Fruit fly (Drosophila melanogaster) whole organism: ENCODE results near the gene CG9393.
A peak's percentile ranks its signal among the peaks of the same experiment; 100 is the strongest.

Experiments used
- Dll ChIP-seq: fragments of >200 bp; optimal IDR thresholded peaks from 2 replicates; lab custom pipeline; 2017
- EcR ChIP-seq, 2 experiments: fragments of >200 bp; optimal IDR thresholded peaks; 2 replicates each; lab custom pipeline; 2017; ENCODE audit warnings: missing biosample characterization in 2 of 2, missing genetic modification characterization in 2 of 2, missing genetic modification reagents in 2 of 2
- pan ChIP-seq: fragments of >200 bp; optimal IDR thresholded peaks from 2 replicates; lab custom pipeline; 2017
- psq ChIP-seq: fragments of >200 bp; optimal IDR thresholded peaks from 2 replicates; lab custom pipeline; 2017

DNA sequence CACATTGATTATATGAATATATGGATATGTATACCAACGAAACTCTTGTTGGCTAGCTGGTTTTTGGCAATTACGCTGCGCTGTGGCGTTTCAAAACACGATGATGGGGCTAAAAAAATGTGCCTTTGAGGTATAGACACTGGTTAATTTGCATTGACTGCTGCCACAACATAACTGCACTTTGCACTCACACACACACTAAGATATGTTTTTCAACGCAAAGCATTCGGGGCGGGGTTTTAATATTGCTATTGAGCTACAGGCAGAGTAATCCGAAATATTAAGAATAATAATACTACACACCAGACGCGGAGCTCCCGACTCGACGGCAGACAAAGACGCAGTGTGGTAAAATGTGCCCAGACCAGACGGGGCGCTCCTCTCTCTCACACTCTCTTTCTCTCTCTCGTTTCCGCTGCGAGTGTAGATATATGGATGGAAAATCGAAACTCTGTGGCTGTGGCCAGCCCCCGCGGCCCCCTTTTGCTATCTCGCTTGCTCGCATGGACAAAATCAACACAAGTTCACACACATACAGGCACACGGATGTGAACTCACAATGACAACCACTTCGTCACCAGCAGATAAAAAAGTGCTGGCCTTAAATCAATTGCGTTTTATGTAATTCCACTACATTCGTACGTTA is 12.3 kb downstream of the CG9393 start:
- TF ChIP-seq pan (lab: Kevin White, UChicago) (no peak), psq (lab: Kevin White, UChicago) (no peak), EcR (GFP tag; optimal IDR thresholded peaks at IDR 0.05; lab: Kevin White, UChicago) (no peak), Dll (lab: Kevin White, UChicago) (peak; percentile 93)
